Fruit fly (Drosophila melanogaster) whole organism, embryonic: Measurements from ENCODE around the gene unc-119.

Experiments used
- Ada2b ChIP-seq: fragments of 200-800 bp; sonication (Bioruptor generic); IDR thresholded peaks from 2 replicates; pipeline ENCODE4 v1.3.6; 2022; ENCODE audit warnings: missing biosample characterization, missing genetic modification characterization
- Antp ChIP-seq: fragments of 200-800 bp; sonication (Bioruptor generic); optimal IDR thresholded peaks from 3 replicates; lab custom pipeline; 2016; ENCODE audit warnings: missing biosample characterization, missing genetic modification characterization
- Awh ChIP-seq: fragments of 200-800 bp; sonication (Bioruptor generic); IDR thresholded peaks from 2 replicates; pipeline ENCODE4, ENCODE4 v1.3.6; 2022; ENCODE audit warnings: missing biosample characterization, missing genetic modification characterization
- B-H2 ChIP-seq: fragments of 200-800 bp; sonication (Bioruptor generic); optimal IDR thresholded peaks from 2 replicates; lab custom pipeline; 2018; ENCODE audit warnings: missing biosample characterization, mild to moderate bottlenecking, missing genetic modification characterization
- C15 ChIP-seq: fragments of 200-800 bp; sonication (Bioruptor generic); IDR thresholded peaks from 3 replicates; pipeline ENCODE4 v1.3.6; 2022; ENCODE audit warnings: missing biosample characterization, missing genetic modification characterization
- CG1024 ChIP-seq: fragments of 200-800 bp; sonication (Bioruptor generic); IDR thresholded peaks from 2 replicates; pipeline ENCODE4 v1.3.6; 2022; ENCODE audit warnings: missing biosample characterization, missing genetic modification characterization
- CG10543 ChIP-seq: fragments of 200-800 bp; sonication (Bioruptor generic); optimal IDR thresholded peaks from 3 replicates; lab custom pipeline; 2017; ENCODE audit warnings: missing biosample characterization, mild to moderate bottlenecking, missing genetic modification characterization, moderate library complexity
- CG11560 ChIP-seq: fragments of 200-800 bp; sonication (Bioruptor generic); IDR thresholded peaks from 3 replicates; pipeline ENCODE4 v1.3.6; 2022; ENCODE audit warnings: missing biosample characterization, missing genetic modification characterization
- CG11695 ChIP-seq: fragments of 200-800 bp; sonication (Bioruptor generic); IDR thresholded peaks from 3 replicates; pipeline ENCODE4 v1.3.6; 2022; ENCODE audit warnings: missing biosample characterization, missing genetic modification characterization
- CG12659 ChIP-seq: fragments of 200-800 bp; sonication (Bioruptor generic); optimal IDR thresholded peaks from 3 replicates; lab custom pipeline; 2017; ENCODE audit warnings: mild to moderate bottlenecking, missing biosample characterization, missing genetic modification reagents, missing genetic modification characterization
- CG12942 ChIP-seq: fragments of 200-800 bp; sonication (Bioruptor generic); optimal IDR thresholded peaks from 3 replicates; lab custom pipeline; 2016; ENCODE audit warnings: missing biosample characterization, missing genetic modification characterization
- CG14050 ChIP-seq: fragments of 200-800 bp; sonication (Bioruptor generic); IDR thresholded peaks from 3 replicates; pipeline ENCODE4 v1.3.6; 2022; ENCODE audit warnings: missing biosample characterization, missing genetic modification characterization
- CG2116 ChIP-seq: fragments of 200-800 bp; sonication (Bioruptor generic); optimal IDR thresholded peaks from 3 replicates; lab custom pipeline; 2018; ENCODE audit warnings: missing biosample characterization, mild to moderate bottlenecking, missing genetic modification characterization
- CG31441 ChIP-seq: fragments of 200-800 bp; sonication (Bioruptor generic); IDR thresholded peaks from 2 replicates; pipeline ENCODE4 v1.3.6; 2022; ENCODE audit warnings: missing biosample characterization, missing genetic modification characterization
- CG4424 ChIP-seq: fragments of 200-800 bp; sonication (Bioruptor generic); optimal IDR thresholded peaks from 3 replicates; lab custom pipeline; 2016; ENCODE audit warnings: missing biosample characterization, missing genetic modification characterization
- CG6689 ChIP-seq: fragments of 200-800 bp; sonication (Bioruptor generic); IDR thresholded peaks from 2 replicates; pipeline ENCODE4 v1.3.6; 2022; ENCODE audit warnings: missing biosample characterization, missing genetic modification characterization
- CG7556 ChIP-seq: fragments of 200-800 bp; sonication (Bioruptor generic); optimal IDR thresholded peaks from 2 replicates; lab custom pipeline; 2017; ENCODE audit warnings: missing biosample characterization, mild to moderate bottlenecking, missing genetic modification characterization
- CG8944 ChIP-seq: fragments of 200-800 bp; sonication (Bioruptor generic); optimal IDR thresholded peaks from 3 replicates; lab custom pipeline; 2016; ENCODE audit warnings: missing biosample characterization, missing genetic modification characterization
- CG9609 ChIP-seq: fragments of 200-800 bp; sonication (Bioruptor generic); optimal IDR thresholded peaks from 3 replicates; lab custom pipeline; 2016; ENCODE audit warnings: missing biosample characterization, missing genetic modification characterization
- Chrac-16 ChIP-seq: fragments of 200-800 bp; sonication (Bioruptor generic); optimal IDR thresholded peaks from 3 replicates; lab custom pipeline; 2016; ENCODE audit warnings: missing biosample characterization, missing genetic modification characterization
- D ChIP-seq, 2 experiments: fragments of 200-800 bp in 1 of 2; fragments of >200 bp in 1 of 2; sonication (Bioruptor generic) in 1 of 2; optimal IDR thresholded peaks; 2 replicates in 1 of 2; 3 replicates in 1 of 2; lab custom pipeline; 2017; ENCODE audit warnings: mild to moderate bottlenecking in 1 of 2, missing biosample characterization in 1 of 2, missing genetic modification characterization in 1 of 2, missing genetic modification reagents in 1 of 2
- HLH54F ChIP-seq: fragments of 200-800 bp; sonication (Bioruptor generic); optimal IDR thresholded peaks from 3 replicates; lab custom pipeline; 2016; ENCODE audit warnings: missing biosample characterization, missing genetic modification characterization
- Hr78 ChIP-seq, 2 experiments: fragments of 200-800 bp in 1 of 2; fragments of >200 bp in 1 of 2; sonication (Bioruptor generic) in 1 of 2; optimal IDR thresholded peaks; 2 replicates each; lab custom pipeline; 2017 to 2019; ENCODE audit warnings: missing biosample characterization in 2 of 2, missing genetic modification characterization in 2 of 2, mild to moderate bottlenecking in 1 of 2, moderate library complexity in 1 of 2
- Lim3 ChIP-seq: fragments of 200-800 bp; sonication (Bioruptor generic); IDR thresholded peaks from 2 replicates; pipeline ENCODE4 v1.3.6; 2022; ENCODE audit warnings: missing biosample characterization, missing genetic modification characterization
- MBD-R2 ChIP-seq: fragments of 200-800 bp; sonication (Bioruptor generic); IDR thresholded peaks from 2 replicates; pipeline ENCODE4 v1.3.6; 2022; ENCODE audit warnings: missing biosample characterization, missing genetic modification characterization
- NC2β ChIP-seq: fragments of 200-800 bp; sonication (Bioruptor generic); optimal IDR thresholded peaks from 2 replicates; lab custom pipeline; 2016; ENCODE audit warnings: missing biosample characterization, missing genetic modification characterization
- NK7.1 ChIP-seq: fragments of 200-800 bp; sonication (Bioruptor generic); optimal IDR thresholded peaks from 3 replicates; lab custom pipeline; 2016; ENCODE audit warnings: missing biosample characterization, missing genetic modification characterization
- Nf-YB ChIP-seq: fragments of 200-800 bp; sonication (Bioruptor generic); optimal IDR thresholded peaks from 3 replicates; lab custom pipeline; 2019; ENCODE audit warnings: missing biosample characterization, mild to moderate bottlenecking, missing genetic modification characterization, moderate library complexity
- Nf-YC ChIP-seq: fragments of 200-800 bp; optimal IDR thresholded peaks from 3 replicates; lab custom pipeline; 2019; ENCODE audit warnings: missing biosample characterization, mild to moderate bottlenecking, missing genetic modification characterization, moderate library complexity
- Oli ChIP-seq: fragments of 200-800 bp; sonication (Bioruptor generic); optimal IDR thresholded peaks from 2 replicates; lab custom pipeline; 2018; ENCODE audit warnings: missing biosample characterization, mild to moderate bottlenecking, missing genetic modification characterization, moderate library complexity
- Ssrp ChIP-seq: fragments of 200-800 bp; sonication (Bioruptor generic); optimal IDR thresholded peaks from 2 replicates; lab custom pipeline; 2018; ENCODE audit warnings: missing biosample characterization, mild to moderate bottlenecking, missing genetic modification characterization, moderate library complexity
- abd-A ChIP-seq: fragments of 200-800 bp; sonication (Bioruptor generic); optimal IDR thresholded peaks from 3 replicates; lab custom pipeline; 2019; ENCODE audit warnings: missing biosample characterization, mild to moderate bottlenecking, missing genetic modification characterization, moderate library complexity
- az2 ChIP-seq: fragments of 200-800 bp; sonication (Bioruptor generic); optimal IDR thresholded peaks from 3 replicates; lab custom pipeline; 2016; ENCODE audit warnings: missing biosample characterization, missing genetic modification characterization
- bowl ChIP-seq: fragments of 200-800 bp; sonication (Bioruptor generic); IDR thresholded peaks from 2 replicates; pipeline ENCODE4 v1.3.6; 2022; ENCODE audit warnings: missing biosample characterization, missing genetic modification characterization
- corto ChIP-seq: fragments of 200-800 bp; sonication (Bioruptor generic); optimal IDR thresholded peaks from 2 replicates; lab custom pipeline; 2016; ENCODE audit warnings: missing biosample characterization, mild to moderate bottlenecking, missing genetic modification characterization, moderate library complexity
- crol ChIP-seq: fragments of 200-800 bp; sonication (Bioruptor generic); IDR thresholded peaks from 2 replicates; pipeline ENCODE4 v1.3.6; 2022; ENCODE audit warnings: missing biosample characterization, missing genetic modification characterization
- dmrt11E ChIP-seq: fragments of 200-800 bp; sonication (Bioruptor generic); optimal IDR thresholded peaks from 3 replicates; lab custom pipeline; 2018; ENCODE audit warnings: missing biosample characterization, mild to moderate bottlenecking, missing genetic modification characterization, moderate library complexity
- gce ChIP-seq: fragments of 200-800 bp; sonication (Bioruptor generic); IDR thresholded peaks from 3 replicates; pipeline ENCODE4 v1.3.6; 2022; ENCODE audit warnings: missing biosample characterization, missing genetic modification characterization
- lmd ChIP-seq: fragments of 200-800 bp; sonication (Bioruptor generic); IDR thresholded peaks from 2 replicates; pipeline ENCODE4 v1.3.6; 2022; ENCODE audit warnings: missing biosample characterization, missing genetic modification characterization
- odd ChIP-seq: fragments of 200-800 bp; sonication (Bioruptor generic); optimal IDR thresholded peaks from 2 replicates; lab custom pipeline; 2017; ENCODE audit warnings: missing biosample characterization, mild to moderate bottlenecking, missing genetic modification characterization
- org-1 ChIP-seq: fragments of 200-800 bp; sonication (Bioruptor generic); optimal IDR thresholded peaks from 2 replicates; lab custom pipeline; 2017; ENCODE audit warnings: missing biosample characterization, missing genetic modification characterization
- psq ChIP-seq: fragments of 200-800 bp; sonication (Bioruptor generic); optimal IDR thresholded peaks from 2 replicates; lab custom pipeline; 2017; ENCODE audit warnings: missing biosample characterization, missing genetic modification characterization
- ro ChIP-seq: fragments of 200-800 bp; sonication (Bioruptor generic); IDR thresholded peaks from 2 replicates; pipeline ENCODE4 v1.3.6; 2022; ENCODE audit warnings: missing biosample characterization, missing genetic modification characterization
- row ChIP-seq: fragments of 200-800 bp; sonication (Bioruptor generic); IDR thresholded peaks from 3 replicates; pipeline ENCODE4 v1.3.6; 2022; ENCODE audit warnings: missing biosample characterization, missing genetic modification characterization
- sima ChIP-seq: fragments of 200-800 bp; sonication (Bioruptor generic); optimal IDR thresholded peaks from 2 replicates; lab custom pipeline; 2016; ENCODE audit warnings: missing biosample characterization, missing genetic modification characterization
- slou ChIP-seq: fragments of 200-800 bp; sonication (Bioruptor generic); optimal IDR thresholded peaks from 3 replicates; lab custom pipeline; 2016; ENCODE audit warnings: missing biosample characterization, missing genetic modification characterization
- stwl ChIP-seq: fragments of 200-800 bp; sonication (Bioruptor generic); optimal IDR thresholded peaks from 3 replicates; lab custom pipeline; 2018; ENCODE audit warnings: missing biosample characterization, mild to moderate bottlenecking, missing genetic modification characterization, moderate library complexity
- zf30C ChIP-seq: fragments of 200-800 bp; sonication (Bioruptor generic); optimal IDR thresholded peaks from 3 replicates; lab custom pipeline; 2018; ENCODE audit warnings: missing biosample characterization, mild to moderate bottlenecking, missing genetic modification characterization
- zfh1 ChIP-seq: fragments of 200-800 bp; sonication (Bioruptor generic); IDR thresholded peaks from 3 replicates; pipeline ENCODE4 v1.3.6; 2022; ENCODE audit warnings: missing biosample characterization, missing genetic modification characterization

The unc-119 gene

dm6 chrX:7291850-7292499, 877 bp upstream of the unc-119 start (continued):
- TF ChIP-seq CG7556 (GFP tag; lab: Kevin White, UChicago) (peak; percentile 80), Chrac-16 (GFP tag; lab: Kevin White, UChicago) (peak; percentile 82), CG12942 (peak; percentile 68), crol (GFP tag; lab: Robert Waterston, UW) (peak; percentile 39; the same call in 1 of the 2 replicates), CG8944 (GFP tag; lab: Kevin White, UChicago) (peak; percentile 53), D (optimal IDR thresholded peaks at IDR 0.05; lab: Kevin White, UChicago) (no peak), D (GFP tag; optimal IDR thresholded peaks at IDR 0.05; lab: Kevin White, UChicago) (peak; percentile 83), Ada2b (GFP tag; lab: Robert Waterston, UW) (peak; percentile 57), stwl (peak; percentile 42), dmrt11E (tag; lab: Kevin White, UChicago) (peak; percentile 96), HLH54F (GFP tag; lab: Kevin White, UChicago) (peak; percentile 11), NK7.1 (GFP tag; lab: Kevin White, UChicago) (peak; percentile 56), corto (GFP tag; lab: Kevin White, UChicago) (no peak), CG4424 (GFP tag; lab: Kevin White, UChicago) (peak; percentile 87), odd (peak; percentile 63), org-1 (GFP tag; lab: Kevin White, UChicago) (peak; percentile 58), Lim3 (no peak), Nf-YB (GFP tag; lab: Kevin White, UChicago) (peak; percentile 72), CG1024 (GFP tag; lab: Robert Waterston, UW) (peak; percentile 11; the same call in 1 of the 2 replicates), B-H2 (GFP tag; lab: Kevin White, UChicago) (no peak), CG6689 (GFP tag; lab: Robert Waterston, UW) (peak; percentile 74), slou (GFP tag; lab: Kevin White, UChicago) (peak; percentile 49), CG12659 (GFP tag; lab: Kevin White, UChicago) (peak; percentile 39), gce (GFP tag; lab: Robert Waterston, UW) (0 out of 3 replicates have a peak, but pooled peaks have one; percentile 45), psq (GFP tag; lab: Kevin White, UChicago) (peak; percentile 17), Antp (peak; percentile 15), row (GFP tag; lab: Robert Waterston, UW) (peak; percentile 82), CG9609 (peak; percentile 50), ro (GFP tag; lab: Robert Waterston, UW) (peak; percentile 6; the same call in 1 of the 2 replicates), CG14050 (GFP tag; lab: Robert Waterston, UW) (peak; percentile 30; the same call in 2 of the 3 replicates), Oli (tag; lab: Kevin White, UChicago) (peak; percentile 80), abd-A (tag; lab: Kevin White, UChicago) (no peak), CG11560 (tag; lab: Robert Waterston, UW) (0 out of 3 replicates have a peak, but pooled peaks have one; percentile 34), C15 (GFP tag; lab: Robert Waterston, UW) (0 out of 3 replicates have a peak, but pooled peaks have one; percentile 30), Ssrp (tag; lab: Kevin White, UChicago) (peak; percentile 77), bowl (GFP tag; lab: Robert Waterston, UW) (no peak), az2 (peak; percentile 82), Awh (GFP tag; lab: Robert Waterston, UW) (peak; percentile 47; the same call in 1 of the 2 replicates), NC2β (GFP tag; lab: Kevin White, UChicago) (peak; percentile 75), Hr78 (GFP tag; optimal IDR thresholded peaks at IDR 0.05; lab: Kevin White, UChicago) (peak in 1 of 2 experiments; percentile 44), CG10543 (GFP tag; lab: Kevin White, UChicago) (peak; percentile 8), Nf-YC (tag; lab: Kevin White, UChicago) (no peak), lmd (GFP tag; lab: Robert Waterston, UW) (peak; percentile 63), CG31441 (GFP tag; lab: Robert Waterston, UW) (peak; percentile 93), CG11695 (GFP tag; lab: Robert Waterston, UW) (peak; percentile 66; the same call in 2 of the 3 replicates), zfh1 (GFP tag; lab: Robert Waterston, UW) (peak; percentile 92), MBD-R2 (GFP tag; lab: Robert Waterston, UW) (no peak), CG2116 (GFP tag; lab: Kevin White, UChicago) (peak; percentile 23), sima (GFP tag; lab: Kevin White, UChicago) (no peak), zf30C (GFP tag; lab: Kevin White, UChicago) (peak; percentile 96)
